Fruit fly (Drosophila melanogaster) whole organism, embryonic: ENCODE data around the gene CG10866.
A peak's percentile ranks its signal among the peaks of the same experiment; 100 is the strongest.

Experiments used
- Asciz ChIP-seq: fragments of 200-800 bp; sonication (Bioruptor generic); optimal IDR thresholded peaks from 2 replicates; lab custom pipeline; 2017; ENCODE audit warnings: missing biosample characterization, mild to moderate bottlenecking, missing genetic modification characterization, missing genetic modification reagents
- Atf6 ChIP-seq: fragments of 200-800 bp; sonication (Bioruptor generic); IDR thresholded peaks from 2 replicates; pipeline ENCODE4 v1.3.6; 2022; ENCODE audit warnings: missing biosample characterization, missing genetic modification characterization
- B-H1 ChIP-seq: fragments of 200-800 bp; sonication (Bioruptor generic); IDR thresholded peaks from 3 replicates; pipeline ENCODE4 v1.3.6; 2022; ENCODE audit warnings: missing biosample characterization, missing genetic modification characterization
- Bteb2 ChIP-seq: fragments of 200-800 bp; sonication (Bioruptor generic); optimal IDR thresholded peaks from 2 replicates; lab custom pipeline; 2016; ENCODE audit warnings: missing biosample characterization, missing genetic modification characterization
- CG10431 ChIP-seq: fragments of 200-800 bp; sonication (Bioruptor generic); optimal IDR thresholded peaks from 3 replicates; lab custom pipeline; 2018; ENCODE audit warnings: missing biosample characterization, mild to moderate bottlenecking, missing genetic modification characterization
- CG11093 ChIP-seq: fragments of 200-800 bp; sonication (Bioruptor generic); IDR thresholded peaks from 3 replicates; pipeline ENCODE4 v1.3.6; 2022; ENCODE audit warnings: missing biosample characterization, missing genetic modification characterization
- CG13624 ChIP-seq: fragments of 200-800 bp; sonication (Bioruptor generic); optimal IDR thresholded peaks from 2 replicates; lab custom pipeline; 2016; ENCODE audit warnings: missing biosample characterization, missing genetic modification characterization
- CG15601 ChIP-seq: fragments of 200-800 bp; sonication (Bioruptor generic); optimal IDR thresholded peaks from 3 replicates; lab custom pipeline; 2019; ENCODE audit warnings: missing biosample characterization, mild to moderate bottlenecking, missing genetic modification characterization, moderate library complexity
- CG17912 ChIP-seq: fragments of 200-800 bp; sonication (Bioruptor generic); optimal IDR thresholded peaks from 2 replicates; lab custom pipeline; 2018; ENCODE audit warnings: missing biosample characterization, mild to moderate bottlenecking, missing genetic modification characterization
- CG3838 ChIP-seq: fragments of 200-800 bp; sonication (Bioruptor generic); optimal IDR thresholded peaks from 3 replicates; lab custom pipeline; 2016; ENCODE audit warnings: missing biosample characterization, missing genetic modification characterization
- CG3847 ChIP-seq: fragments of 200-800 bp; sonication (Bioruptor generic); IDR thresholded peaks from 2 replicates; pipeline ENCODE4 v1.3.6; 2022; ENCODE audit warnings: missing biosample characterization, missing genetic modification characterization
- CG4328 ChIP-seq: fragments of 200-800 bp; sonication (Bioruptor generic); optimal IDR thresholded peaks from 3 replicates; lab custom pipeline; 2017; ENCODE audit warnings: missing biosample characterization, missing genetic modification reagents, missing genetic modification characterization
- CG5953 ChIP-seq: fragments of 200-800 bp; sonication (Bioruptor generic); IDR thresholded peaks from 2 replicates; pipeline ENCODE4 v1.3.6; 2022; ENCODE audit warnings: missing biosample characterization, missing genetic modification characterization
- CG8478 ChIP-seq: fragments of >200 bp; optimal IDR thresholded peaks from 2 replicates; lab custom pipeline; 2018
- CHES-1-like ChIP-seq: fragments of 200-800 bp; sonication (Bioruptor generic); optimal IDR thresholded peaks from 2 replicates; lab custom pipeline; 2016; ENCODE audit warnings: missing biosample characterization, missing genetic modification characterization
- D19B ChIP-seq: fragments of 200-800 bp; sonication (Bioruptor generic); optimal IDR thresholded peaks from 2 replicates; lab custom pipeline; 2017; ENCODE audit warnings: missing biosample characterization, mild to moderate bottlenecking, missing genetic modification characterization
- Dbx ChIP-seq: fragments of 200-800 bp; sonication (Bioruptor generic); IDR thresholded peaks from 3 replicates; pipeline ENCODE4 v1.3.6; 2022; ENCODE audit warnings: missing biosample characterization, missing genetic modification characterization
- Dek ChIP-seq: fragments of 200-800 bp; sonication (Bioruptor generic); optimal IDR thresholded peaks from 3 replicates; lab custom pipeline; 2019; ENCODE audit warnings: missing biosample characterization, mild to moderate bottlenecking, missing genetic modification characterization, moderate library complexity
- Doc3 ChIP-seq: fragments of 200-800 bp; sonication (Bioruptor generic); IDR thresholded peaks from 3 replicates; pipeline ENCODE4 v1.3.6; 2022; ENCODE audit warnings: missing biosample characterization, missing genetic modification characterization; ENCODE audit not compliant: partially characterized antibody
- Hey ChIP-seq: fragments of 200-800 bp; sonication (Bioruptor generic); optimal IDR thresholded peaks from 3 replicates; lab custom pipeline; 2018; ENCODE audit warnings: missing biosample characterization, mild to moderate bottlenecking, missing genetic modification characterization
- HmgD ChIP-seq: fragments of 200-800 bp; sonication (Bioruptor generic); optimal IDR thresholded peaks from 3 replicates; lab custom pipeline; 2016; ENCODE audit warnings: missing biosample characterization, missing genetic modification characterization
- Hr51 ChIP-seq, 2 experiments: fragments of 200-800 bp; sonication (Bioruptor generic); optimal IDR thresholded peaks; 2 replicates in 1 of 2; 3 replicates in 1 of 2; lab custom pipeline; 2016 to 2018; ENCODE audit warnings: missing biosample characterization in 2 of 2, missing genetic modification characterization in 2 of 2, mild to moderate bottlenecking in 1 of 2, moderate library complexity in 1 of 2
- MESR4 ChIP-seq: fragments of 200-800 bp; sonication (Bioruptor generic); optimal IDR thresholded peaks from 2 replicates; lab custom pipeline; 2018; ENCODE audit warnings: missing biosample characterization, mild to moderate bottlenecking, missing genetic modification characterization, moderate library complexity
- Nf-YA ChIP-seq: fragments of 200-800 bp; sonication (Bioruptor generic); IDR thresholded peaks from 2 replicates; pipeline ENCODE4 v1.3.6; 2022; ENCODE audit warnings: missing biosample characterization, missing genetic modification characterization
- NfI ChIP-seq: fragments of 200-800 bp; sonication (Bioruptor generic); optimal IDR thresholded peaks from 3 replicates; lab custom pipeline; 2018; ENCODE audit warnings: missing biosample characterization, mild to moderate bottlenecking, missing genetic modification characterization, moderate library complexity
- Sry-β ChIP-seq: fragments of 200-800 bp; sonication (Bioruptor generic); optimal IDR thresholded peaks from 2 replicates; lab custom pipeline; 2018; ENCODE audit warnings: missing biosample characterization, mild to moderate bottlenecking, missing genetic modification characterization, moderate library complexity
- Sry-δ ChIP-seq: fragments of 200-800 bp; sonication (Bioruptor generic); optimal IDR thresholded peaks from 2 replicates; lab custom pipeline; 2016; ENCODE audit warnings: missing biosample characterization, missing genetic modification characterization
- Taf1 ChIP-seq: fragments of 200-800 bp; sonication (Bioruptor generic); IDR thresholded peaks from 2 replicates; pipeline ENCODE4 v1.3.6; 2022; ENCODE audit warnings: missing biosample characterization, missing genetic modification characterization
- Vsx1 ChIP-seq: fragments of 200-800 bp; sonication (Bioruptor generic); optimal IDR thresholded peaks from 2 replicates; lab custom pipeline; 2017; ENCODE audit warnings: missing biosample characterization, mild to moderate bottlenecking, missing genetic modification characterization, missing genetic modification reagents
- YL-1 ChIP-seq: fragments of 200-800 bp; sonication (Bioruptor generic); optimal IDR thresholded peaks from 3 replicates; lab custom pipeline; 2017; ENCODE audit warnings: missing biosample characterization, mild to moderate bottlenecking, missing genetic modification characterization
- ase ChIP-seq: fragments of 200-800 bp; sonication (Bioruptor generic); IDR thresholded peaks from 3 replicates; pipeline ENCODE4 v1.3.6; 2022; ENCODE audit warnings: missing biosample characterization, missing genetic modification characterization
- ato ChIP-seq: fragments of 200-800 bp; sonication (Bioruptor generic); IDR thresholded peaks from 2 replicates; pipeline ENCODE4 v1.3.6; 2022; ENCODE audit warnings: missing biosample characterization, missing genetic modification characterization; ENCODE audit not compliant: partially characterized antibody
- da ChIP-seq: fragments of 200-800 bp; sonication (Bioruptor generic); optimal IDR thresholded peaks from 2 replicates; lab custom pipeline; 2016; ENCODE audit warnings: missing biosample characterization, missing genetic modification characterization
- dm ChIP-seq: fragments of 200-800 bp; sonication (Bioruptor generic); optimal IDR thresholded peaks from 3 replicates; lab custom pipeline; 2016; ENCODE audit warnings: missing biosample characterization, missing genetic modification characterization
- exex ChIP-seq: fragments of 200-800 bp; sonication (Bioruptor generic); optimal IDR thresholded peaks from 4 replicates; lab custom pipeline; 2018; ENCODE audit warnings: missing biosample characterization, mild to moderate bottlenecking, missing genetic modification characterization, moderate library complexity
- ftz-f1 ChIP-seq: fragments of 200-800 bp; sonication (Bioruptor generic); optimal IDR thresholded peaks from 2 replicates; lab custom pipeline; 2016; ENCODE audit warnings: missing biosample characterization, missing genetic modification characterization
- gfzf ChIP-seq: fragments of 200-800 bp; sonication (Bioruptor generic); optimal IDR thresholded peaks from 2 replicates; lab custom pipeline; 2016; ENCODE audit warnings: missing biosample characterization, mild to moderate bottlenecking, missing genetic modification characterization, moderate library complexity
- her ChIP-seq: fragments of 200-800 bp; sonication (Bioruptor generic); optimal IDR thresholded peaks from 2 replicates; lab custom pipeline; 2016; ENCODE audit warnings: missing biosample characterization, missing genetic modification characterization
- jigr1 ChIP-seq: fragments of 200-800 bp; sonication (Bioruptor generic); IDR thresholded peaks from 3 replicates; pipeline ENCODE4 v1.3.6; 2022; ENCODE audit warnings: missing biosample characterization, missing genetic modification characterization
- kay ChIP-seq: fragments of 200-800 bp; sonication (Bioruptor generic); optimal IDR thresholded peaks from 2 replicates; lab custom pipeline; 2016; ENCODE audit warnings: missing biosample characterization, missing genetic modification characterization
- luna ChIP-seq: fragments of 200-800 bp; sonication (Bioruptor generic); optimal IDR thresholded peaks from 2 replicates; lab custom pipeline; 2016; ENCODE audit warnings: missing biosample characterization, missing genetic modification characterization
- maf-S ChIP-seq: fragments of 200-800 bp; sonication (Bioruptor generic); optimal IDR thresholded peaks from 2 replicates; lab custom pipeline; 2016; ENCODE audit warnings: missing biosample characterization, missing genetic modification characterization
- mam ChIP-seq: fragments of 200-800 bp; sonication (Bioruptor generic); optimal IDR thresholded peaks from 3 replicates; lab custom pipeline; 2016; ENCODE audit warnings: missing biosample characterization, missing genetic modification characterization
- odd ChIP-seq: fragments of 200-800 bp; sonication (Bioruptor generic); optimal IDR thresholded peaks from 2 replicates; lab custom pipeline; 2017; ENCODE audit warnings: missing biosample characterization, mild to moderate bottlenecking, missing genetic modification characterization
- pum ChIP-seq: fragments of 200-800 bp; sonication (Bioruptor generic); optimal IDR thresholded peaks from 2 replicates; lab custom pipeline; 2016; ENCODE audit warnings: missing biosample characterization, missing genetic modification characterization
- rib ChIP-seq: fragments of 200-800 bp; sonication (Bioruptor generic); IDR thresholded peaks from 2 replicates; pipeline ENCODE4 v1.3.6; 2022; ENCODE audit warnings: missing biosample characterization, missing genetic modification characterization
- seq ChIP-seq: fragments of 200-800 bp; sonication (Bioruptor generic); IDR thresholded peaks from 2 replicates; pipeline ENCODE4 v1.3.6; 2022; ENCODE audit warnings: missing biosample characterization, missing genetic modification characterization
- shn ChIP-seq: fragments of 200-800 bp; sonication (Bioruptor generic); optimal IDR thresholded peaks from 3 replicates; lab custom pipeline; 2016; ENCODE audit warnings: missing biosample characterization, missing genetic modification characterization
- tll ChIP-seq, 2 experiments: fragments of 200-800 bp in 1 of 2; fragments of >200 bp in 1 of 2; sonication (Bioruptor generic) in 1 of 2; optimal IDR thresholded peaks; 2 replicates each; lab custom pipeline; 2017 to 2019; ENCODE audit warnings: missing biosample characterization in 2 of 2, missing genetic modification characterization in 2 of 2, mild to moderate bottlenecking in 1 of 2, moderate library complexity in 1 of 2
- trem ChIP-seq: fragments of 200-800 bp; optimal IDR thresholded peaks from 3 replicates; lab custom pipeline; 2019; ENCODE audit warnings: missing biosample characterization, mild to moderate bottlenecking, missing genetic modification characterization, moderate library complexity
- usp ChIP-seq: fragments of >200 bp; optimal IDR thresholded peaks from 2 replicates; lab custom pipeline; 2017; ENCODE audit warnings: missing biosample characterization, missing genetic modification characterization
- vnd ChIP-seq: fragments of 200-800 bp; sonication (Bioruptor generic); IDR thresholded peaks from 3 replicates; pipeline ENCODE4 v1.3.6; 2022; ENCODE audit warnings: missing biosample characterization, missing genetic modification characterization; ENCODE audit not compliant: partially characterized antibody
- zfh2 ChIP-seq: fragments of 200-800 bp; sonication (Bioruptor generic); optimal IDR thresholded peaks from 2 replicates; lab custom pipeline; 2016; ENCODE audit warnings: missing biosample characterization, missing genetic modification characterization

Gene CG10866

DNA sequence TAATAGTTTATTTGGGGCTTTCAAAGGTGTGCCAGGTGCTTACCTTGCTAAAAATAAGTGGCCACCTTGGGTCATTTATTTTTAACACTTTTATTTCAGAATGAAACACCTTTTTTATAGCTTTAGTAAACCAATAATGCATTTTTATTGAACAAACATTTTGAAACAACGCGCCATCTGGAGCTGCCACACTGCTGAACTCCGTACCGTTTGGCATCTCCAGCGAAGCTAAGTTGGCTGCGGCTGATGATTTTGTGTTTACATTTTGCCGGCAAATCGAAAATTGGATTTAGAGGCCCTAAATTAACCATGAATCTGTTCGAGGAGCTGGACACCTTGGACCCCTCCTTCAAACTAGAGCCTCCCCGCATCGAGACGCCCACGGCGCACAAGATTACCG, 32.7 kb downstream of the CG10866 start, which contains the start of gene ida (continued):
- TF ChIP-seq Vsx1 (GFP tag; lab: Kevin White, UChicago) (no peak), mam (GFP tag; lab: Kevin White, UChicago) (no peak), Sry-β (GFP tag; lab: Kevin White, UChicago) (no peak), Atf6 (GFP tag; lab: Robert Waterston, UW) (no peak), MESR4 (peak; percentile 28), da (no peak), CG8478 (lab: Kevin White, UChicago) (no peak), Asciz (no peak), CG17912 (GFP tag; lab: Kevin White, UChicago) (peak; percentile 1), CG4328 (GFP tag; lab: Kevin White, UChicago) (no peak), kay (GFP tag; lab: Kevin White, UChicago) (no peak), CG3838 (GFP tag; lab: Kevin White, UChicago) (no peak), tll (GFP tag; optimal IDR thresholded peaks at IDR 0.05; lab: Kevin White, UChicago) (no peak), luna (GFP tag; lab: Kevin White, UChicago) (no peak), rib (GFP tag; lab: Robert Waterston, UW) (no peak), zfh2 (GFP tag; lab: Kevin White, UChicago) (no peak), shn (GFP tag; lab: Kevin White, UChicago) (no peak), odd (GFP tag; lab: Kevin White, UChicago) (no peak), ftz-f1 (GFP tag; lab: Kevin White, UChicago) (no peak), CG3847 (GFP tag; lab: Robert Waterston, UW) (peak; percentile 90), exex (tag; lab: Kevin White, UChicago) (peak; percentile 19), HmgD (GFP tag; lab: Kevin White, UChicago) (peak; percentile 19), Taf1 (GFP tag; lab: Robert Waterston, UW) (no peak), ato (GFP tag; lab: Robert Waterston, UW) (no peak), NfI (GFP tag; lab: Kevin White, UChicago) (peak; percentile 37), CG10431 (no peak), Doc3 (GFP tag; lab: Robert Waterston, UW) (no peak), CG15601 (tag; lab: Kevin White, UChicago) (peak; percentile 8), maf-S (GFP tag; lab: Kevin White, UChicago) (no peak), Hr51 (GFP tag; optimal IDR thresholded peaks at IDR 0.05; lab: Kevin White, UChicago) (no peak), vnd (GFP tag; lab: Robert Waterston, UW) (no peak), D19B (GFP tag; lab: Kevin White, UChicago) (no peak), gfzf (GFP tag; lab: Kevin White, UChicago) (peak; percentile 47), Dek (tag; lab: Kevin White, UChicago) (no peak), Nf-YA (no peak), Bteb2 (GFP tag; lab: Kevin White, UChicago) (no peak), CHES-1-like (GFP tag; lab: Kevin White, UChicago) (peak; percentile 33), CG11093 (no peak), seq (GFP tag; lab: Robert Waterston, UW) (no peak), usp (GFP tag; lab: Kevin White, UChicago) (no peak), dm (no peak), Hey (peak; percentile 53), CG5953 (GFP tag; lab: Robert Waterston, UW) (no peak), trem (tag; lab: Kevin White, UChicago) (peak; percentile 61), Dbx (GFP tag; lab: Robert Waterston, UW) (no peak), ase (GFP tag; lab: Robert Waterston, UW) (no peak), CG13624 (GFP tag; lab: Kevin White, UChicago) (no peak), pum (GFP tag; lab: Kevin White, UChicago) (no peak), her (GFP tag; lab: Kevin White, UChicago) (peak; percentile 41), YL-1 (GFP tag; lab: Kevin White, UChicago) (peak; percentile 46), Sry-δ (GFP tag; lab: Kevin White, UChicago) (peak; percentile 35), B-H1 (GFP tag; lab: Robert Waterston, UW) (no peak), jigr1 (GFP tag; lab: Robert Waterston, UW) (no peak)
